Worm (Caenorhabditis elegans) whole organism, midembryonic: ENCODE data around the gene cyld-1.

Source experiments
- T22C8.4 ChIP-seq: fragments of 200-800 bp; sonication (Bioruptor generic); IDR thresholded peaks from 2 replicates; pipeline ENCODE4 v1.3.6; 2022; ENCODE audit warnings: missing genetic modification characterization, missing compliant biosample characterization
- cog-1 ChIP-seq: sonication (generic microtip); optimal IDR thresholded peaks from 2 replicates; lab custom pipeline; 2016; ENCODE audit warnings: missing genetic modification characterization, missing compliant biosample characterization
- flt-1 ChIP-seq: fragments of 200-800 bp; sonication (Bioruptor generic); IDR thresholded peaks from 2 replicates; pipeline ENCODE4 v1.3.6; 2022; ENCODE audit warnings: missing genetic modification characterization, missing compliant biosample characterization
- klf-2 ChIP-seq: fragments of 200-800 bp; sonication (Bioruptor generic); conservative IDR thresholded peaks from 2 replicates; pipeline ENCODE4 v1.3.6; 2022; ENCODE audit warnings: missing genetic modification reagents, missing genetic modification characterization, missing compliant biosample characterization
- med-1 ChIP-seq: sonication (generic microtip); optimal IDR thresholded peaks from 2 replicates; lab custom pipeline; 2017; ENCODE audit warnings: missing genetic modification characterization, mild to moderate bottlenecking, missing compliant biosample characterization, antibody characterized with exemption, missing genetic modification reagents; ENCODE audit not compliant: insufficient read depth
- ref-1 ChIP-seq: fragments of 200-800 bp; sonication (Bioruptor generic); conservative IDR thresholded peaks from 2 replicates; pipeline ENCODE4 v1.3.6; 2022; ENCODE audit warnings: missing genetic modification reagents, missing genetic modification characterization, missing compliant biosample characterization
- tab-1 ChIP-seq: fragments of 200-800 bp; sonication (Bioruptor generic); IDR thresholded peaks from 2 replicates; pipeline ENCODE4 v1.3.6; 2022; ENCODE audit warnings: missing genetic modification characterization, missing compliant biosample characterization
- ztf-23 ChIP-seq: fragments of 200-800 bp; sonication (Bioruptor generic); IDR thresholded peaks from 2 replicates; pipeline ENCODE4 v1.3.6; 2022; ENCODE audit warnings: missing genetic modification reagents, missing genetic modification characterization, missing compliant biosample characterization
- ztf-29 ChIP-seq: fragments of 200-800 bp; sonication (Bioruptor generic); IDR thresholded peaks from 2 replicates; pipeline ENCODE4 v1.3.6; 2022; ENCODE audit warnings: missing genetic modification reagents, missing genetic modification characterization, missing compliant biosample characterization

The cyld-1 gene

ce11 chrIII:9910608-9911479 lies at the start of gene cyld-1, which contains the start of gene F40F12.9:
TSS of gene cyld-1 (minus strand) at chrIII:9910658.
TSS of gene F40F12.9 (plus strand) at chrIII:9911328.
- TF ChIP-seq ztf-23 (GFP tag; lab: Robert Waterston, UW) (no peak), ref-1 (GFP tag; lab: Robert Waterston, UW) (no peak)

DNA sequence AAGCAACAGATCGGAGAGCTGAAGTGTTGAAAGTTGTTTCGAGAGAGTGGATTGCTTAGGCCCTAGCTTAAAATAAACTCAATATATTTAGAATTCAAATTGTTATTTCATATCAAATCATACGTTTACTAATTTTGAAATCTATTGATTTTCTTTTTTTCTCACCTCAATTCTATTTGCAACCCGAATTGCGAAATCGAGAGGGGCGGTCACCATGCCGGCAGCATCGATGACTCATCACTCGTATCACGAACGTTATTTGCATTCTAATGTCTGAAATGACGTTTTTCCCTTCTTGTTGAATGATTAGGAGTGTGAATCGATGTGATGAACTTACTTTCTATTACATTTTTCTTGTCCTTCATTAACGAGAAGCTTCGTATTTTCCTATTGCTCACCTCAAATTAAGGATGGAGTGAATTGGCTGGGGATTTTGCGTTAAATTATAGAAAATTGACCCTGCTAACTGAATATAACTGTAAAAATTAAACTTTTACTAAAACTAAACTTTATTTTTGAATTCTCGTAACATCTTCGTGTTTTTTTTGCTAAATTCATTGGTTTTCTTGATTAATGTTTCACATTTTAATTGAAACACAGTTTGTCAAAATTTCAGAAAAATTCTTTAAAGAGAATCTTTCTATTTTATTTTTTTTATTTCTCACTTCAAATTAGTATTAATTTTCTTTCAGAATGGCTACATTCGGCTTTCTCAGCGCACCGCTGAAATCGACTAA lies 46.4 kb upstream of the cyld-1 start, which contains the start of gene alx-1:
TSS of gene alx-1 (plus strand) at position 687 of the 737 bp plus-strand sequence.
- TF ChIP-seq tab-1 (GFP tag; lab: Robert Waterston, UW), result no peak
- no peak for TF ChIP-seq T22C8.4 (GFP tag; lab: Robert Waterston, UW)
- no peak for TF ChIP-seq klf-2 (GFP tag; lab: Robert Waterston, UW)
- TF ChIP-seq ref-1 (GFP tag; lab: Robert Waterston, UW), result no peak
- TF ChIP-seq cog-1 (tag; lab: Kevin White, UChicago), result no peak
- no peak for TF ChIP-seq ztf-23 (GFP tag; lab: Robert Waterston, UW)
- no peak for TF ChIP-seq flt-1 (GFP tag; lab: Robert Waterston, UW)
- TF ChIP-seq ztf-29, result no peak
- TF ChIP-seq med-1 (GFP tag; lab: Kevin White, UChicago), result no peak

- TF ChIP-seq cog-1 (tag; lab: Kevin White, UChicago), result no peak
- no peak for TF ChIP-seq med-1 (GFP tag; lab: Kevin White, UChicago)
- no peak for TF ChIP-seq ref-1 (GFP tag; lab: Robert Waterston, UW)
- no peak for TF ChIP-seq ztf-29
- TF ChIP-seq T22C8.4 (GFP tag; lab: Robert Waterston, UW), result no peak
- TF ChIP-seq ztf-23 (GFP tag; lab: Robert Waterston, UW), result no peak
- TF ChIP-seq flt-1 (GFP tag; lab: Robert Waterston, UW), result no peak
- TF ChIP-seq klf-2 (GFP tag; lab: Robert Waterston, UW), result no peak
- TF ChIP-seq tab-1 (GFP tag; lab: Robert Waterston, UW), result no peak
These were observed 45.7 kb upstream of the cyld-1 start, which contains the start of gene mog-1 for ce11 chrIII:9956123-9956522. TSS of gene mog-1 (minus strand) at chrIII:9956215.

DNA sequence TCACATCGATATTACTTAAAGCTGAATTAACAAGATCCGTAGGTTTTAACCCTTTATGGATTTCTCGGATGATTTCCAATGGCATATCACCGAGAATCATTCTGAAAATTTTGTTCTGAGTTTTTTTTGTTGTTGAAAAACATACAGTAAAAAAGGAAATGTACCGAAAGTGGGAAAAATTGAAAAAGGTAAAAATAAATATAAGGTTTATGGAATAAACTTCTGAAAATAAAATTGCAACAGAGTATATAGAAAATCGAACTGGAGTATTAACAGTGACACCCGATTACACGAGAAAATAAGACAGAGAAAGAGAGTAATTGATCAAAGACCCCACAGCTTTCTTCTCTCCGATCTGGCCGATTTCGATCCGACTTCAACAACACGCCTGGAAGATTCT lies 41.4 kb upstream of the cyld-1 start, which contains the start of gene K03H1.11:
TSS of gene K03H1.11 (minus strand) at position 101 of the 400 bp plus-strand sequence.
- TF ChIP-seq T22C8.4 (GFP tag; lab: Robert Waterston, UW), result no peak
- no peak for TF ChIP-seq ztf-29
- no peak for TF ChIP-seq flt-1 (GFP tag; lab: Robert Waterston, UW)
- no peak for TF ChIP-seq ref-1 (GFP tag; lab: Robert Waterston, UW)
- no peak for TF ChIP-seq klf-2 (GFP tag; lab: Robert Waterston, UW)
- TF ChIP-seq med-1 (GFP tag; lab: Kevin White, UChicago), result no peak
- TF ChIP-seq cog-1 (tag; lab: Kevin White, UChicago), result no peak
- TF ChIP-seq tab-1 (GFP tag; lab: Robert Waterston, UW), result no peak
- TF ChIP-seq ztf-23 (GFP tag; lab: Robert Waterston, UW), result no peak

DNA sequence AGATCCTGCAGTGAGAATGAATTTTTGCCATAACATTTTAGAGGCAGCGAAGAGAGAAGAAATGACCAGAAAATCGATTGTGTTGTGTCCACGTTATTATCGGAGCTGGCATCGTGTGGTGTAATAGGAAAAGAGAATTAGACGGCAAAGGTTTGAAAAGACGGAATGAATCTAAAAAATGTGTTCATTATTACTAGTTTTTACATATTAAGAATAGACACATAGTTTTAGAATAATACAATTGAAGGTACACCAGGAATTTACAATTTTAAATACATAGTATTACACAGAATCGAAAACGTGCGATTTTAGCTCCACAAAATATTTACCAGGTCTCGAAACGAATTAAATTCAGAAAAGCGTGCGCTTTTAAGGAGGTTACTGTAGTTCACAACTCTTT lies 39.8 kb upstream of the cyld-1 start, which contains the start of gene K03H1.13:
TSS of gene K03H1.13 (minus strand) at position 101 of the 400 bp plus-strand sequence.
- TF ChIP-seq tab-1 (GFP tag; lab: Robert Waterston, UW), result no peak
- no peak for TF ChIP-seq ztf-23 (GFP tag; lab: Robert Waterston, UW)
- TF ChIP-seq T22C8.4 (GFP tag; lab: Robert Waterston, UW), result no peak
- TF ChIP-seq ref-1 (GFP tag; lab: Robert Waterston, UW), result no peak
- TF ChIP-seq med-1 (GFP tag; lab: Kevin White, UChicago), result no peak
- no peak for TF ChIP-seq klf-2 (GFP tag; lab: Robert Waterston, UW)
- no peak for TF ChIP-seq ztf-29
- no peak for TF ChIP-seq cog-1 (tag; lab: Kevin White, UChicago)
- no peak for TF ChIP-seq flt-1 (GFP tag; lab: Robert Waterston, UW)

ce11 chrIII:9946806-9947419 lies 36.5 kb upstream of the cyld-1 start, which contains the start of gene K03H1.7:
TSS of gene K03H1.7 (plus strand) at chrIII:9947405.
- TF ChIP-seq cog-1 (tag; lab: Kevin White, UChicago) (no peak), tab-1 (GFP tag; lab: Robert Waterston, UW) (no peak), ztf-29 (no peak), T22C8.4 (GFP tag; lab: Robert Waterston, UW) (no peak)

DNA sequence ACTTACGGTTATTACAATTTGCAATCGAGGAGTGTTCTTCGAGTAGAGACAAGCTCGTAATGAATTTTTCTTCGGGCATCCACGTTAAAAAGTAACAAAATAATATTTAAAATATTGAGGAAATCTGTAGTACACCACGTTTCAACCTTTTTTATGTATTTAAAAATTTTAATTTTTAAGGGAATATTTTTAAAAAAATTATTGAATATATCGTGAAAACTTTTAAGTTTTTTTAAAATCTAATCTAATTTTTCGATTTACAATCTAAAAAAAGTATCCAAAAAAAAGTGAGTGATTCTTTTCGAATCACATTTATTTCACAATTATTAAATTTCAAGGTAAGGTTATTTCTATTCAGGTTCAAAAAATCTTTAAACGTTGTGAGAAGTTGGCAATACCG lies 34.3 kb upstream of the cyld-1 start, which contains the start of gene gln-2:
TSS of gene gln-2 (minus strand) at position 101 of the 400 bp plus-strand sequence.
- no peak for TF ChIP-seq T22C8.4 (GFP tag; lab: Robert Waterston, UW)
- no peak for TF ChIP-seq ref-1 (GFP tag; lab: Robert Waterston, UW)
- no peak for TF ChIP-seq tab-1 (GFP tag; lab: Robert Waterston, UW)
- TF ChIP-seq ztf-29, result no peak
- no peak for TF ChIP-seq flt-1 (GFP tag; lab: Robert Waterston, UW)
- no peak for TF ChIP-seq ztf-23 (GFP tag; lab: Robert Waterston, UW)
- TF ChIP-seq klf-2 (GFP tag; lab: Robert Waterston, UW), result no peak
- TF ChIP-seq cog-1 (tag; lab: Kevin White, UChicago), result no peak
- TF ChIP-seq med-1 (GFP tag; lab: Kevin White, UChicago), result no peak

DNA sequence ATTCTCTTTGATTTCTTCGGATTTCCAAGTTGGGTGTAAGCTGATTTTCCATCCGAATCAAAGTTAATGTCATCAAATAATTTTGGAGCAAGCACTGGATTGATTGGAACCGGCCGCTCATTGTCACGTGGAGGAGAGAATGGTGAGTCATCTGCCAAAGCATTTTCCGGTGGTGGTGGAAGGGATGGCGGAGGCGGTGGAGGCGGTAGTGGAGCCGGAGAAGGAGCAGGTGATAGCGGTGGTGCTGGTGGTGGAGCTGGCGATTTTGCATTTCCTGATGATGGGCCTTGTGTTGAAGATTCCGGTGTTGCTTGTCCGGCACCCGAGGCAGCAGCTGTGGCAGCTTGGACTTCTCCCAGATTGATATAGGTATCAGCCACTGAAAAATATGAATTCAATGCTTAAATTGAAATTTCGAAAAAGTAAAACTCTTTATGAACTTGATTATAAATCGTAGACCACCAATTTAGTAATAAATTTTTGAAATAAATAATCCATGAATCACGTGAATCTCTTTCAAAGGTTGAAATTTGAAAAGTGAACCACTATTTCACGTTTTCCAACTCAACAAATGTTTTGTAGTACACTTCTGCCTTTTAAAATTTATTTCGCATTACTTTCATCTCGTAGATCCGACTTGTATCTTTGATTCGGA lies 30.7 kb upstream of the cyld-1 start, which contains the start of the genes K03H1.9 and K03H1.12:
TSS of gene K03H1.9 (minus strand) at position 471 of the 655 bp plus-strand sequence.
TSS of gene K03H1.12 (plus strand) at position 605 of the 655 bp plus-strand sequence.
- TF ChIP-seq ztf-29 (no peak), ztf-23 (GFP tag; lab: Robert Waterston, UW) (no peak), klf-2 (GFP tag; lab: Robert Waterston, UW) (no peak), med-1 (GFP tag; lab: Kevin White, UChicago) (no peak), flt-1 (GFP tag; lab: Robert Waterston, UW) (no peak), tab-1 (GFP tag; lab: Robert Waterston, UW) (no peak), T22C8.4 (GFP tag; lab: Robert Waterston, UW) (no peak), cog-1 (tag; lab: Kevin White, UChicago) (no peak), ref-1 (GFP tag; lab: Robert Waterston, UW) (no peak)
